Worm (Caenorhabditis elegans) whole organism, L3 larva: ENCODE data around the gene M01F1.8.

ENCODE experiments used
- ama-1 ChIP-seq: fragments of 150-350 bp; optimal IDR thresholded peaks from 2 replicates; lab custom pipeline; 2018
- ceh-82 ChIP-seq: fragments of 150-350 bp; optimal IDR thresholded peaks from 2 replicates; lab custom pipeline; 2014; ENCODE audit warnings: missing biosample characterization, missing genetic modification characterization
- elt-2 ChIP-seq: sonication (generic microtip); optimal IDR thresholded peaks from 2 replicates; lab custom pipeline; 2016; ENCODE audit warnings: missing genetic modification reagents, mild to moderate bottlenecking, missing genetic modification characterization, missing compliant biosample characterization
- fkh-10 ChIP-seq: sonication (generic microtip); optimal IDR thresholded peaks from 2 replicates; lab custom pipeline; 2017; ENCODE audit warnings: missing biosample characterization, missing genetic modification reagents, missing genetic modification characterization
- nhr-23 ChIP-seq: fragments of 150-350 bp; optimal IDR thresholded peaks from 2 replicates; lab custom pipeline; 2014; ENCODE audit warnings: missing biosample characterization, missing genetic modification reagents, missing genetic modification characterization
- nhr-237 ChIP-seq: fragments of 150-350 bp; optimal IDR thresholded peaks from 2 replicates; lab custom pipeline; 2014; ENCODE audit warnings: missing biosample characterization, missing genetic modification characterization
- nhr-76 ChIP-seq: fragments of 150-350 bp; sonication (generic microtip); optimal IDR thresholded peaks from 5 replicates; lab custom pipeline; 2014; ENCODE audit warnings: missing biosample characterization, missing genetic modification characterization
- skn-1 ChIP-seq: fragments of 150-350 bp; optimal IDR thresholded peaks from 2 replicates; lab custom pipeline; 2014; ENCODE audit warnings: missing biosample characterization, missing genetic modification characterization
- unc-62 ChIP-seq: fragments of 150-350 bp; sonication (generic microtip); optimal IDR thresholded peaks from 4 replicates; lab custom pipeline; 2014; ENCODE audit warnings: missing biosample characterization, missing genetic modification reagents, missing genetic modification characterization
- ztf-11 ChIP-seq: fragments of 150-350 bp; optimal IDR thresholded peaks from 2 replicates; lab custom pipeline; 2014; ENCODE audit warnings: missing biosample characterization, missing genetic modification characterization

DNA sequence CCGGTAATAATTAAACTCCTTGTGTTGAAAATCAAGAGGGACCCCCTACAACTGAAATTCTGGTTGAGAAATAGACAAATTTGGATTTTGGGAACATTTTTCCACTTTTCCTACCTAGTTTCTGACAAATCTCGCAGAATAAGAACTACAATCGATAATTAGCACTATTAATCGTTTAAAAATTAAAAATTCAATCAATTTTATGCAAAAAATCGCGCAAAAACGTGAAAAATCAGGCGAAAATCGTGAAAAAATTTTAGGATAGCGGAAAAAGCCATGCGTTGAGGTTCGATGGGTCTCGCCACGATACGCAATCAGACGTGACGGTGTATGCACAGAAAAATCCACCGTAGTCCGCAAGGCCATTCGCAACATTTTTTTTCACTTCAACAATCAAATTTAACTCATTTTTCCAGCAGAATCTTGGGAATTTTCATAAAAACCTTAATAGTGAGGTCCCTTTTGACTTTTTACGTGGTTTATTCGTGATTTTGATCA is 2.8 kb upstream of the M01F1.8 start, which contains the start of gene lias-1:
- TF ChIP-seq ama-1 (lab: Kevin White, UChicago) (peak; percentile 68), fkh-10 (GFP tag; lab: Kevin White, UChicago) (peak; percentile 39), ztf-11 (tag; lab: Kevin White, UChicago) (no peak), elt-2 (peak; percentile 47), ceh-82 (tag; lab: Kevin White, UChicago) (no peak), skn-1 (tag; lab: Kevin White, UChicago) (peak; percentile 60), nhr-23 (peak; percentile 84), nhr-76 (tag; lab: Kevin White, UChicago) (no peak), nhr-237 (no peak), unc-62 (no peak)
